Worm (Caenorhabditis elegans) whole organism, mixed stage, embryonic: ENCODE results near the gene mfsd-11.

Experiments used
- M03D4.4 ChIP-seq: sonication (generic microtip); optimal IDR thresholded peaks from 2 replicates; lab custom pipeline; 2017; ENCODE audit warnings: mild to moderate bottlenecking, missing genetic modification characterization, missing compliant biosample characterization
- bed-3 ChIP-seq: fragments of 200-800 bp; sonication (Bioruptor generic); optimal IDR thresholded peaks from 3 replicates; lab custom pipeline; 2018; ENCODE audit warnings: mild to moderate bottlenecking, missing genetic modification characterization, moderate library complexity, missing compliant biosample characterization
- blmp-1 ChIP-seq: fragments of 150-350 bp; optimal IDR thresholded peaks from 2 replicates; lab custom pipeline; 2014; ENCODE audit warnings: missing biosample characterization, missing genetic modification characterization
- ceh-39 ChIP-seq: fragments of 150-350 bp; optimal IDR thresholded peaks from 2 replicates; lab custom pipeline; 2014; ENCODE audit warnings: missing biosample characterization, missing genetic modification characterization
- ceh-43 ChIP-seq: fragments of 200-800 bp; sonication (Bioruptor generic); optimal IDR thresholded peaks from 2 replicates; lab custom pipeline; 2018; ENCODE audit warnings: mild to moderate bottlenecking, missing genetic modification characterization, moderate library complexity, missing compliant biosample characterization
- ces-1 ChIP-seq: fragments of 150-350 bp; optimal IDR thresholded peaks from 2 replicates; lab custom pipeline; 2014; ENCODE audit warnings: missing biosample characterization, missing genetic modification reagents, missing genetic modification characterization
- cnd-1 ChIP-seq: fragments of 200-800 bp; sonication (Bioruptor generic); optimal IDR thresholded peaks from 2 replicates; lab custom pipeline; 2018; ENCODE audit warnings: mild to moderate bottlenecking, missing genetic modification characterization, missing compliant biosample characterization
- drap-1 ChIP-seq: fragments of 200-800 bp; sonication (Bioruptor generic); optimal IDR thresholded peaks from 3 replicates; lab custom pipeline; 2018; ENCODE audit warnings: mild to moderate bottlenecking, missing genetic modification characterization, missing compliant biosample characterization
- elt-1 ChIP-seq: sonication (generic microtip); optimal IDR thresholded peaks from 2 replicates; lab custom pipeline; 2017; ENCODE audit warnings: missing genetic modification characterization, mild to moderate bottlenecking, missing compliant biosample characterization, antibody characterized with exemption, moderate library complexity, borderline replicate concordance; ENCODE audit not compliant: insufficient read depth
- elt-3 ChIP-seq: fragments of 150-350 bp; optimal IDR thresholded peaks from 2 replicates; lab custom pipeline; 2014; ENCODE audit warnings: missing biosample characterization, missing genetic modification characterization
- flh-1 ChIP-seq: fragments of 200-800 bp; sonication (Bioruptor generic); optimal IDR thresholded peaks from 2 replicates; lab custom pipeline; 2018; ENCODE audit warnings: mild to moderate bottlenecking, missing genetic modification characterization, moderate library complexity, missing compliant biosample characterization
- hlh-1 ChIP-seq: fragments of 150-350 bp; optimal IDR thresholded peaks from 2 replicates; lab custom pipeline; 2014; ENCODE audit warnings: missing biosample characterization, missing genetic modification reagents, missing genetic modification characterization
- lin-13 ChIP-seq: fragments of 150-350 bp; optimal IDR thresholded peaks from 2 replicates; lab custom pipeline; 2014; ENCODE audit warnings: missing biosample characterization, missing genetic modification characterization
- lsy-2 ChIP-seq: fragments of 150-350 bp; optimal IDR thresholded peaks from 2 replicates; lab custom pipeline; 2014; ENCODE audit warnings: missing biosample characterization, missing genetic modification characterization
- mab-5 ChIP-seq: fragments of 150-350 bp; optimal IDR thresholded peaks from 2 replicates; lab custom pipeline; 2014; ENCODE audit warnings: missing biosample characterization, missing genetic modification characterization
- mep-1 ChIP-seq: fragments of 150-350 bp; optimal IDR thresholded peaks from 2 replicates; lab custom pipeline; 2017; ENCODE audit warnings: missing biosample characterization, missing genetic modification reagents, missing genetic modification characterization, inconsistent platforms
- mls-2 ChIP-seq: sonication (generic microtip); optimal IDR thresholded peaks from 2 replicates; lab custom pipeline; 2016; ENCODE audit warnings: mild to moderate bottlenecking, missing genetic modification characterization, moderate library complexity, missing compliant biosample characterization
- nhr-12 ChIP-seq: fragments of 150-350 bp; optimal IDR thresholded peaks from 2 replicates; lab custom pipeline; 2014; ENCODE audit warnings: missing biosample characterization, missing genetic modification characterization
- nhr-2 ChIP-seq: fragments of 150-350 bp; optimal IDR thresholded peaks from 2 replicates; lab custom pipeline; 2014; ENCODE audit warnings: missing biosample characterization, missing genetic modification characterization
- nhr-28 ChIP-seq: fragments of 150-350 bp; optimal IDR thresholded peaks from 2 replicates; lab custom pipeline; 2014; ENCODE audit warnings: missing biosample characterization, missing genetic modification characterization
- nhr-76 ChIP-seq: sonication (generic microtip); optimal IDR thresholded peaks from 2 replicates; lab custom pipeline; 2017; ENCODE audit warnings: missing biosample characterization, missing genetic modification characterization
- sem-2 ChIP-seq: fragments of 200-800 bp; sonication (Bioruptor generic); optimal IDR thresholded peaks from 2 replicates; lab custom pipeline; 2018; ENCODE audit warnings: mild to moderate bottlenecking, missing genetic modification characterization, missing compliant biosample characterization
- snpc-4 ChIP-seq: fragments of 150-350 bp; optimal IDR thresholded peaks from 2 replicates; lab custom pipeline; 2014; ENCODE audit warnings: missing biosample characterization, missing genetic modification characterization
- sptf-1 ChIP-seq: sonication (generic microtip); optimal IDR thresholded peaks from 2 replicates; lab custom pipeline; 2017; ENCODE audit warnings: mild to moderate bottlenecking, missing genetic modification characterization, moderate library complexity, missing compliant biosample characterization
- tbx-8 ChIP-seq: fragments of 200-800 bp; sonication (Bioruptor generic); optimal IDR thresholded peaks from 2 replicates; lab custom pipeline; 2018; ENCODE audit warnings: mild to moderate bottlenecking, missing genetic modification characterization, moderate library complexity, missing compliant biosample characterization
- unc-120 ChIP-seq: sonication (generic microtip); optimal IDR thresholded peaks from 2 replicates; lab custom pipeline; 2017; ENCODE audit warnings: missing genetic modification characterization, missing compliant biosample characterization; ENCODE audit not compliant: poor library complexity, severe bottlenecking
- unc-39 ChIP-seq: fragments of 150-350 bp; optimal IDR thresholded peaks from 2 replicates; lab custom pipeline; 2014; ENCODE audit warnings: missing biosample characterization, missing genetic modification characterization
- unc-62 ChIP-seq: fragments of 150-350 bp; optimal IDR thresholded peaks from 2 replicates; lab custom pipeline; 2014; ENCODE audit warnings: missing biosample characterization, missing genetic modification reagents, missing genetic modification characterization
- zip-8 ChIP-seq: fragments of 150-350 bp; optimal IDR thresholded peaks from 2 replicates; lab custom pipeline; 2014; ENCODE audit warnings: missing biosample characterization, missing genetic modification characterization

Gene mfsd-11

DNA sequence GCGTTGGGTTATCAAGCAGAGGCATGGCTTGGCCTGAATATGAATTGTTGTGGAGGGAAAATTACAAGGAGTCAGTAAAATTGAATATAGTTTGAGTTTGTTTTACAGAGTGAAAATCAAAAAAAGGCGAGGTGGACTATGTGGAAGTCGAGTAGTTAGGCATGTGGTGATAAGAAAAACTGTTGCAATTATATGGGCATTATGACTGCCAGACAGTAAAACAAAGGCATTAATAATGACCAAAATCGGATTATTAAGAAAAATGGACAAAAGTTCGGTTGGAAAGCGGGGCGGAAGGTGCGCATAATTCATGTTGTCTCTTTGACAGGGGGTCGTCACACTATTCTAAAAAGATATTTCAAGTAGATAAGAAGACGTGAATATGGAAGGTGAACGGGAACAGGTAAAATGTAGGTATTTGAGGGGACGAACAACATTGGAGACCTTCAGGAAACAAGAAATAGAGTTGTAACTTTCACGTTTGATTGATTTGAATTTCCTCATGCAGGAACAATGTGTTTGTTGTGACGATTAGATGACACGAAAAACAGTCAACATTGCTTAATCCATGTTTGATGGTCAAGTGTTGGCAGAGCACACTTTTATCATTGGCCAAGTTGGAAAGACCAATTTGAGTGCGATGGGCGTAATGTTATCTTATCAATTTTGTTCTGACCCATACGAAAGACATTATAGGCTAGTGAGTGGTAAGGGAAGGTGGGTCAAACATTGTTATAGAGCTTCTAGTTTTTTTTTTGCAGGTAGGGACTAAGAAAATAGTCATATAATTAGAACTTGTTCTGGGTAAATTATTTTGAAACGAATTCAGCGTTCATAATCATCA is at the start of gene mfsd-11:
mfsd-11 (minus strand) TSS at position 51 of the 844 bp plus-strand sequence.
- TF ChIP-seq unc-120: no peak
- no peak for TF ChIP-seq mep-1

DNA sequence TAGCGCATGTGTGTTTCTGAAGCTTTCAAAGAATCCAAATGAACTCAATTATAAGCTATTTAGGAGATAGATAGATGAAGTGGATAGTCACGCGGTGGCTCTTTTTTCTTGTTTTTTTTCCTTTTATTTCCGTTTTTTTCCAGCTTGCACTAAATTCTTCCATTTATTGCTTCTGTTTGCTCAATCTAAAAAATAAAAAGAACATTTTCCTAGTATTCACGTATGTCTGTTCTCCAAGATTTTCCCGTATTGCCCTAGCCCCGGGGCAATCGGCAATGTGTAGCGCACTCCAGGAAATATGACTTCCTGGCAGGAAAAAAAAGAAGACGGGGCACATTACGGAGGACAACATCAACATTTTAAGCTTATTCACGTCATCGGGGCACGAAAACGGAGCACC is 47.9 kb upstream of the mfsd-11 start:
- TF ChIP-seq ceh-39 (tag; lab: Kevin White, UChicago): no peak
- no peak for TF ChIP-seq nhr-2
- TF ChIP-seq sptf-1 (tag; lab: Kevin White, UChicago): no peak
- no peak for TF ChIP-seq nhr-76
- no peak for TF ChIP-seq elt-3 (tag; lab: Kevin White, UChicago)
- TF ChIP-seq ces-1 (GFP tag; lab: Kevin White, UChicago): peak; percentile 32
- no peak for TF ChIP-seq bed-3
- no peak for TF ChIP-seq flh-1 (GFP tag; lab: Kevin White, UChicago)
- TF ChIP-seq, all 35 proteins: peak for 1

DNA sequence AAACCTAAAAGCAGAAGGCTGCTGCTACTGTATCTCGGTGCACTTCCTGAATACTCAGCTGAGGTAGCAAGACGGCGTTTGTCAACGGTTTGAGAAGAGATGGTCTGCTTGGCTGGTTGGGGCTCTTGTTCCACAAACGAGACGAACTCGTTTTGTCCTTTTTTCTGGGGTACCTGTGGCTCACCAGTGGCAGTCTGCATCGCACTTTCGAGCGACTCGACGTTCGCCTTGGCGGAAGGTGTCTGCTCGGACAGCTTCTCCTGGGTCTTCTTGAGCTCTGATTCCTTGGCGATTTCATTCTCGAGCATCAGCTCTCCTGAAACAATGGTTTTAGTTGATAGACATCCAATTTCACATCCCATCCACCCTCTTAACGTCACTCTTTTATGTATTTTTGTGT is 47.5 kb upstream of the mfsd-11 start:
- TF ChIP-seq blmp-1 (tag; lab: Kevin White, UChicago) (no peak), zip-8 (tag; lab: Kevin White, UChicago) (no peak), nhr-12 (no peak), hlh-1 (tag; lab: Kevin White, UChicago) (no peak), unc-62 (GFP tag; lab: Kevin White, UChicago) (no peak), elt-3 (tag; lab: Kevin White, UChicago) (no peak), drap-1 (GFP tag; lab: Kevin White, UChicago) (no peak), tbx-8 (GFP tag; lab: Kevin White, UChicago) (no peak), mab-5 (tag; lab: Kevin White, UChicago) (no peak)

DNA sequence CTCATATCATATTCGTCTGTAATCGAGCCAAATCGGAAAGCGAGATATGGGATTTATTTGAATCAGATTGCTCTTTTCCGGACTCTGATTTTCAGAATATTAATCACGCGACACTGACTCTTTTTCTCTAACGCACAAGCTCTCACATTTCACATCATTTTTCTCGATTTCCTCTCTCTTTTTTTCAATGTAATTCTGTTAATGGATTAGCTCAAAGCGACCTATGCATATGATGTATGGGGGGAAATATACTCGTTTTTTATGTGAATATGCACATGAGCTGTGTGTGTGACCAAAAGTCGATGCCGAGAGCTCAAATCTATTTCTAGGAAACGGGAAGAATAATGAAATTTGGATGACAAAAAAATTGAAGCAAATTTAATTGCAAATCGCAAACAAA is 46.7 kb upstream of the mfsd-11 start:
- TF ChIP-seq blmp-1 (tag; lab: Kevin White, UChicago) (no peak), sem-2 (GFP tag; lab: Kevin White, UChicago) (no peak), bed-3 (no peak), M03D4.4 (tag; lab: Kevin White, UChicago) (no peak), nhr-28 (no peak), hlh-1 (tag; lab: Kevin White, UChicago) (no peak), mls-2 (tag; lab: Kevin White, UChicago) (no peak), elt-1 (tag; lab: Kevin White, UChicago) (no peak), unc-39 (tag; lab: Kevin White, UChicago) (no peak), flh-1 (GFP tag; lab: Kevin White, UChicago) (no peak), unc-62 (GFP tag; lab: Kevin White, UChicago) (no peak), lsy-2 (tag; lab: Kevin White, UChicago) (no peak), mab-5 (tag; lab: Kevin White, UChicago) (no peak), nhr-76 (no peak), zip-8 (tag; lab: Kevin White, UChicago) (no peak)

DNA sequence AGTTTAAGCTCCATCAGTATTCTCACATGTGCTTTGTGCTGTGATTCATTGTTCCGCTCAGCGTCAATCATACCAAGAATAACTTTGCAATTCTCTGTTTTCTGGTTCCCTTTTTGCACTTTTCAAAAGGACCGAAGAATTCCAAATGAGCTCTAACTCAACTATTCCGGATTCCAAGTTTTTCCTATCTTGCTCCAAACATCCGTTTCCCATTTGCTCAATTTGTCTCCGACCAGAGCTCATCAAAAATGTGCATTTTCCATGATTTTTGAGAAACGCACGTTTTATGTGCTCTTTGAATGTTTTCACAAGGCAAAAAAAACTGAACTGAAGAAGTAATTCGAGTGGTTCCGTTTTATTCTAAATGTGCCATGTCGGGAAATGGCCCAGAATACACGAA is 44.4 kb upstream of the mfsd-11 start:
- TF ChIP-seq ces-1 (GFP tag; lab: Kevin White, UChicago) (peak; percentile 4), ceh-43 (GFP tag; lab: Kevin White, UChicago) (no peak)

DNA sequence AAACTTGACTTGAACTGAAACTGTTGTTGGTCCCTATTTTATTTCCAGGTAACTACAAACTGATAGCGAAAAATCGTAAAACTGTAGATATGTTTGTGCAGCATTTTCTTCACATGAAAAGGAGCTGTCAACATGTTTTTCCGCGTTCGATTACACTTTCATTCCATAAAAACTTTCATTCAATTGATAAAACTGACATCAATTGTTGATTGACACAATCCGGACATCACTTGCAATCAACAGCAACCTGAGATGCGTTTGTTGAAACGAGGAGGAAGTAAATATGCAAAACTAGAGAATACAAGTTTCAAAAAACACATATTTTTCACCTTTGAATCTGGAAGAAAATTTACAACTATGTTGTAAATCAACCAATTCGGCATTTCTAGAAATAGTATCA is 43.5 kb upstream of the mfsd-11 start:
- no peak for TF ChIP-seq mab-5 (tag; lab: Kevin White, UChicago)
- no peak for TF ChIP-seq lin-13 (tag; lab: Kevin White, UChicago)
- no peak for TF ChIP-seq blmp-1 (tag; lab: Kevin White, UChicago)
- TF ChIP-seq lsy-2 (tag; lab: Kevin White, UChicago): no peak
- TF ChIP-seq sptf-1 (tag; lab: Kevin White, UChicago): no peak
- TF ChIP-seq ces-1 (GFP tag; lab: Kevin White, UChicago): no peak
- TF ChIP-seq ceh-43 (GFP tag; lab: Kevin White, UChicago): no peak
- no peak for TF ChIP-seq snpc-4 (tag; lab: Kevin White, UChicago)
- no peak for TF ChIP-seq mep-1
- no peak for TF ChIP-seq sem-2 (GFP tag; lab: Kevin White, UChicago)
- TF ChIP-seq cnd-1 (tag; lab: Kevin White, UChicago): no peak
- TF ChIP-seq, all 35 proteins: peak for 0
